Worm (Caenorhabditis elegans) whole organism, L1 larva: ENCODE measurements around the gene srt-32.

ENCODE experiments used
- blmp-1 ChIP-seq: fragments of 150-350 bp; optimal IDR thresholded peaks from 2 replicates; lab custom pipeline; 2014; ENCODE audit warnings: missing biosample characterization, missing genetic modification characterization
- egl-27 ChIP-seq, 2 experiments: fragments of 150-350 bp in 1 of 2; sonication (generic microtip); optimal IDR thresholded peaks; 3 replicates each; lab custom pipeline; 2017 to 2018; ENCODE audit warnings: missing biosample characterization in 2 of 2, missing genetic modification characterization in 2 of 2, missing genetic modification reagents in 2 of 2
- mab-9 ChIP-seq: fragments of 200-800 bp; sonication (Bioruptor generic); IDR thresholded peaks from 2 replicates; pipeline ENCODE4 v1.3.6; 2022; ENCODE audit warnings: missing genetic modification reagents, missing genetic modification characterization, missing compliant biosample characterization
- nhr-77 ChIP-seq: fragments of 150-350 bp; optimal IDR thresholded peaks from 2 replicates; lab custom pipeline; 2014; ENCODE audit warnings: missing biosample characterization, missing genetic modification characterization

- no peak for TF ChIP-seq egl-27 (tag; optimal IDR thresholded peaks at IDR 0.05; lab: Kevin White, UChicago)
- TF ChIP-seq nhr-77 (tag; lab: Kevin White, UChicago): no peak
- TF ChIP-seq mab-9 (GFP tag; lab: Robert Waterston, UW): no peak
- TF ChIP-seq blmp-1: no peak
Measured at ce11 chrV:14532374-14532773, 27.0 kb upstream of the srt-32 start.
